Fruit fly (Drosophila melanogaster) whole organism, embryonic: ENCODE measurements around the gene Veneno.

Source experiments
- Ada2b ChIP-seq: fragments of 200-800 bp; sonication (Bioruptor generic); IDR thresholded peaks from 2 replicates; pipeline ENCODE4 v1.3.6; 2022; ENCODE audit warnings: missing biosample characterization, missing genetic modification characterization
- Atf6 ChIP-seq: fragments of 200-800 bp; sonication (Bioruptor generic); IDR thresholded peaks from 2 replicates; pipeline ENCODE4 v1.3.6; 2022; ENCODE audit warnings: missing biosample characterization, missing genetic modification characterization
- Bdp1 ChIP-seq: fragments of 200-800 bp; sonication (Bioruptor generic); optimal IDR thresholded peaks from 3 replicates; lab custom pipeline; 2016; ENCODE audit warnings: missing biosample characterization, missing genetic modification characterization
- Blimp-1 ChIP-seq: fragments of 200-800 bp; sonication (Bioruptor generic); optimal IDR thresholded peaks from 3 replicates; lab custom pipeline; 2018; ENCODE audit warnings: missing biosample characterization, missing genetic modification characterization, mild to moderate bottlenecking, moderate library complexity, missing genetic modification reagents
- Bteb2 ChIP-seq: fragments of 200-800 bp; sonication (Bioruptor generic); optimal IDR thresholded peaks from 2 replicates; lab custom pipeline; 2016; ENCODE audit warnings: missing biosample characterization, missing genetic modification characterization
- CG10366 ChIP-seq: fragments of 200-800 bp; sonication (Bioruptor generic); IDR thresholded peaks from 2 replicates; pipeline ENCODE4 v1.3.6; 2022; ENCODE audit warnings: missing biosample characterization, missing genetic modification characterization
- CG11085 ChIP-seq: fragments of 200-800 bp; sonication (Bioruptor generic); IDR thresholded peaks from 2 replicates; pipeline ENCODE4 v1.3.6; 2022; ENCODE audit warnings: missing biosample characterization, missing genetic modification characterization
- CG11696 ChIP-seq: fragments of 200-800 bp; sonication (Bioruptor generic); IDR thresholded peaks from 2 replicates; pipeline ENCODE4 v1.3.6; 2022; ENCODE audit warnings: missing biosample characterization, missing genetic modification characterization
- CG12104 ChIP-seq: fragments of 200-800 bp; sonication (Bioruptor generic); optimal IDR thresholded peaks from 3 replicates; lab custom pipeline; 2016; ENCODE audit warnings: missing biosample characterization, missing genetic modification characterization
- CG12391 ChIP-seq: fragments of 200-800 bp; sonication (Bioruptor generic); optimal IDR thresholded peaks from 3 replicates; lab custom pipeline; 2018; ENCODE audit warnings: missing biosample characterization, mild to moderate bottlenecking, missing genetic modification characterization, moderate library complexity
- CG13424 ChIP-seq: fragments of 200-800 bp; sonication (Bioruptor generic); optimal IDR thresholded peaks from 2 replicates; lab custom pipeline; 2019; ENCODE audit warnings: missing biosample characterization, mild to moderate bottlenecking, missing genetic modification characterization, moderate library complexity
- CG15011 ChIP-seq: fragments of 200-800 bp; sonication (Bioruptor generic); optimal IDR thresholded peaks from 3 replicates; lab custom pipeline; 2018; ENCODE audit warnings: missing biosample characterization, mild to moderate bottlenecking, missing genetic modification characterization
- CG17568 ChIP-seq: fragments of 200-800 bp; sonication (Bioruptor generic); optimal IDR thresholded peaks from 2 replicates; lab custom pipeline; 2018; ENCODE audit warnings: missing biosample characterization, mild to moderate bottlenecking, missing genetic modification characterization, moderate library complexity
- CG31365 ChIP-seq: fragments of 200-800 bp; sonication (Bioruptor generic); optimal IDR thresholded peaks from 2 replicates; lab custom pipeline; 2018; ENCODE audit warnings: missing biosample characterization, mild to moderate bottlenecking, missing genetic modification characterization
- CG33557 ChIP-seq: fragments of 200-800 bp; sonication (Bioruptor generic); optimal IDR thresholded peaks from 2 replicates; lab custom pipeline; 2019; ENCODE audit warnings: missing biosample characterization, mild to moderate bottlenecking, missing genetic modification characterization, moderate library complexity
- CG34224 ChIP-seq: fragments of 200-800 bp; sonication (Bioruptor generic); IDR thresholded peaks from 3 replicates; pipeline ENCODE4 v1.3.6; 2022; ENCODE audit warnings: missing biosample characterization, missing genetic modification characterization; ENCODE audit not compliant: partially characterized antibody
- CG5953 ChIP-seq: fragments of 200-800 bp; sonication (Bioruptor generic); IDR thresholded peaks from 2 replicates; pipeline ENCODE4 v1.3.6; 2022; ENCODE audit warnings: missing biosample characterization, missing genetic modification characterization
- CG6683 ChIP-seq: fragments of 200-800 bp; sonication (Bioruptor generic); optimal IDR thresholded peaks from 2 replicates; lab custom pipeline; 2017; ENCODE audit warnings: missing biosample characterization, mild to moderate bottlenecking, missing genetic modification characterization, missing genetic modification reagents
- CG6791 ChIP-seq: fragments of 200-800 bp; sonication (Bioruptor generic); IDR thresholded peaks from 3 replicates; pipeline ENCODE4 v1.3.6; 2022; ENCODE audit warnings: missing biosample characterization, missing genetic modification characterization; ENCODE audit not compliant: partially characterized antibody
- CG7987 ChIP-seq: fragments of 200-800 bp; sonication (Bioruptor generic); optimal IDR thresholded peaks from 2 replicates; lab custom pipeline; 2018; ENCODE audit warnings: missing biosample characterization, mild to moderate bottlenecking, missing genetic modification characterization, moderate library complexity
- CG9437 ChIP-seq: fragments of 200-800 bp; sonication (Bioruptor generic); optimal IDR thresholded peaks from 2 replicates; lab custom pipeline; 2018; ENCODE audit warnings: missing biosample characterization, mild to moderate bottlenecking, missing genetic modification characterization
- CHES-1-like ChIP-seq: fragments of 200-800 bp; sonication (Bioruptor generic); optimal IDR thresholded peaks from 2 replicates; lab custom pipeline; 2016; ENCODE audit warnings: missing biosample characterization, missing genetic modification characterization
- Ets97D ChIP-seq: fragments of 200-800 bp; sonication (Bioruptor generic); optimal IDR thresholded peaks from 3 replicates; lab custom pipeline; 2016; ENCODE audit warnings: missing biosample characterization, missing genetic modification characterization
- Fer2 ChIP-seq: fragments of 200-800 bp; sonication (Bioruptor generic); optimal IDR thresholded peaks from 2 replicates; lab custom pipeline; 2018; ENCODE audit warnings: missing biosample characterization, mild to moderate bottlenecking, missing genetic modification characterization, moderate library complexity
- Hsf ChIP-seq: fragments of 200-800 bp; sonication (Bioruptor generic); optimal IDR thresholded peaks from 3 replicates; lab custom pipeline; 2016; ENCODE audit warnings: missing biosample characterization, missing genetic modification characterization
- Mad ChIP-seq: fragments of 200-800 bp; sonication (Bioruptor generic); optimal IDR thresholded peaks from 2 replicates; lab custom pipeline; 2016; ENCODE audit warnings: missing biosample characterization, missing genetic modification characterization
- NC2β ChIP-seq: fragments of 200-800 bp; sonication (Bioruptor generic); optimal IDR thresholded peaks from 2 replicates; lab custom pipeline; 2016; ENCODE audit warnings: missing biosample characterization, missing genetic modification characterization
- Opbp ChIP-seq: fragments of 200-800 bp; sonication (Bioruptor generic); IDR thresholded peaks from 3 replicates; pipeline ENCODE4 v1.3.6; 2022; ENCODE audit warnings: missing biosample characterization, missing genetic modification characterization; ENCODE audit not compliant: partially characterized antibody
- Ptx1 ChIP-seq: fragments of 200-800 bp; sonication (Bioruptor generic); IDR thresholded peaks from 2 replicates; pipeline ENCODE4 v1.3.6; 2022; ENCODE audit warnings: missing biosample characterization, missing genetic modification characterization
- Tbp ChIP-seq: fragments of >200 bp; optimal IDR thresholded peaks from 2 replicates; lab custom pipeline; 2018; ENCODE audit warnings: missing biosample characterization, missing genetic modification characterization
- Trl ChIP-seq, 3 experiments: fragments of >200 bp in 2 of 3; fragments of 200-800 bp in 1 of 3; sonication (Bioruptor generic) in 1 of 3; optimal IDR thresholded peaks; 2 replicates in 1 of 3; 3 replicates in 2 of 3; lab custom pipeline; 2016 to 2017; ENCODE audit warnings: missing biosample characterization in 1 of 3, missing genetic modification characterization in 1 of 3
- abd-A ChIP-seq: fragments of 200-800 bp; sonication (Bioruptor generic); optimal IDR thresholded peaks from 3 replicates; lab custom pipeline; 2019; ENCODE audit warnings: missing biosample characterization, mild to moderate bottlenecking, missing genetic modification characterization, moderate library complexity
- ac ChIP-seq: fragments of 200-800 bp; sonication (Bioruptor generic); optimal IDR thresholded peaks from 3 replicates; lab custom pipeline; 2017; ENCODE audit warnings: missing biosample characterization, mild to moderate bottlenecking, missing genetic modification characterization
- ash1 ChIP-seq: fragments of 200-800 bp; sonication (Bioruptor generic); optimal IDR thresholded peaks from 2 replicates; lab custom pipeline; 2018; ENCODE audit warnings: missing biosample characterization, mild to moderate bottlenecking, missing genetic modification characterization
- bab2 ChIP-seq: fragments of 200-800 bp; sonication (Bioruptor generic); optimal IDR thresholded peaks from 2 replicates; lab custom pipeline; 2016; ENCODE audit warnings: missing biosample characterization, missing genetic modification characterization
- bigmax ChIP-seq: fragments of 200-800 bp; sonication (Bioruptor generic); optimal IDR thresholded peaks from 2 replicates; lab custom pipeline; 2018; ENCODE audit warnings: missing biosample characterization, mild to moderate bottlenecking, missing genetic modification characterization
- cato ChIP-seq: fragments of 200-800 bp; sonication (Bioruptor generic); optimal IDR thresholded peaks from 2 replicates; lab custom pipeline; 2016; ENCODE audit warnings: missing biosample characterization, missing genetic modification characterization, borderline replicate concordance
- crc ChIP-seq: fragments of 200-800 bp; sonication (Bioruptor generic); optimal IDR thresholded peaks from 2 replicates; lab custom pipeline; 2016; ENCODE audit warnings: missing biosample characterization, missing genetic modification characterization
- dm ChIP-seq: fragments of 200-800 bp; sonication (Bioruptor generic); optimal IDR thresholded peaks from 3 replicates; lab custom pipeline; 2016; ENCODE audit warnings: missing biosample characterization, missing genetic modification characterization
- ftz-f1 ChIP-seq: fragments of 200-800 bp; sonication (Bioruptor generic); optimal IDR thresholded peaks from 2 replicates; lab custom pipeline; 2016; ENCODE audit warnings: missing biosample characterization, missing genetic modification characterization
- gt ChIP-seq: fragments of 200-800 bp; sonication (Bioruptor generic); IDR thresholded peaks from 2 replicates; pipeline ENCODE4 v1.3.6; 2022; ENCODE audit warnings: missing biosample characterization, missing genetic modification characterization
- jigr1 ChIP-seq: fragments of 200-800 bp; sonication (Bioruptor generic); IDR thresholded peaks from 3 replicates; pipeline ENCODE4 v1.3.6; 2022; ENCODE audit warnings: missing biosample characterization, missing genetic modification characterization
- ken ChIP-seq: fragments of 200-800 bp; sonication (Bioruptor generic); IDR thresholded peaks from 3 replicates; pipeline ENCODE4 v1.3.6; 2022; ENCODE audit warnings: missing biosample characterization, missing genetic modification characterization
- mirr ChIP-seq: fragments of 200-800 bp; sonication (Bioruptor generic); optimal IDR thresholded peaks from 3 replicates; lab custom pipeline; 2018; ENCODE audit warnings: missing biosample characterization, mild to moderate bottlenecking, missing genetic modification characterization
- oc ChIP-seq: fragments of 200-800 bp; sonication (Bioruptor generic); optimal IDR thresholded peaks from 2 replicates; lab custom pipeline; 2018; ENCODE audit warnings: missing biosample characterization, mild to moderate bottlenecking, missing genetic modification characterization, moderate library complexity
- phol ChIP-seq: fragments of 200-800 bp; sonication (Bioruptor generic); optimal IDR thresholded peaks from 3 replicates; lab custom pipeline; 2018; ENCODE audit warnings: missing biosample characterization, mild to moderate bottlenecking, missing genetic modification characterization, moderate library complexity
- sens ChIP-seq: fragments of 200-800 bp; sonication (Bioruptor generic); peaks from one replicate; lab custom pipeline; 2016; ENCODE audit warnings: missing biosample characterization, missing genetic modification characterization
- seq ChIP-seq: fragments of 200-800 bp; sonication (Bioruptor generic); IDR thresholded peaks from 2 replicates; pipeline ENCODE4 v1.3.6; 2022; ENCODE audit warnings: missing biosample characterization, missing genetic modification characterization
- toy ChIP-seq: fragments of 200-800 bp; sonication (Bioruptor generic); IDR thresholded peaks from 2 replicates; pipeline ENCODE4 v1.3.6; 2022; ENCODE audit warnings: missing biosample characterization, missing genetic modification characterization
- wdn ChIP-seq: fragments of 200-800 bp; sonication (Bioruptor generic); IDR thresholded peaks from 2 replicates; pipeline ENCODE4 v1.3.6; 2022; ENCODE audit warnings: missing biosample characterization, missing genetic modification characterization

The Veneno gene

DNA sequence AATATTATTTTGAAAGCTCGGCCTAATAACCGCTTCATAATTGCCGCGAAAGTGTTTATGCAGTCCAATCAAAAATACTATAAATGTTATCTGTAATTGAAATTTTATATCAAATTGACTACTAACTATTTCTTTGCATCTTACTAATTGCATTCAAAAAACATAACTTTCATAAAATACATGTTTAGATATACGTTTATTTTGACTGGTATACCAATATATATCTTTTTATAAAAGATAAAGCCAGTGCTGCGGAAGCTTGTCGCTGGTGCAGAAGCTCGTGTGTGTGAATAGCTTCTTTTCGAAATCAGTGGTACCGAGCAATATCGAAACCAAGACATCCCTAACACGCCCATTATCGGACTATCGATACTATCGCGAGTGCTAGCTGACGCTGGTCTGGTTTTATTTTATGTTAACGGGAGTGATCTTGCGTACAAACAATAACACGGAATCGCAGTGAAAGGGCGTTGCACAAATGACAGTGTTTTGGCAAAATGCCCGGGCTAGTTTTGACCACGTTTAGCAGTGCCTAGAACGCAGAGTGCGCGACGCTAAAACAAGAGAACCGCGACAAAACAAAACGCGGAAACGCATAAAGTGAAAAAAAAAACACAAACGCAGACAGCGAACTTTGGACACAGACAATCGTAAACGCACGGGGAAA is 12.8 kb downstream of the Veneno start, which contains the start of gene Atg13 (continued):
- TF ChIP-seq CG34224 (peak; percentile 68), Hsf (peak; percentile 31), cato (no peak), CG5953 (GFP tag; lab: Robert Waterston, UW) (no peak), phol (peak; percentile 54), Bteb2 (GFP tag; lab: Kevin White, UChicago) (no peak), NC2β (no peak), CG10366 (GFP tag; lab: Robert Waterston, UW) (no peak), CG6683 (no peak), oc (tag; lab: Kevin White, UChicago) (no peak), toy (GFP tag; lab: Robert Waterston, UW) (no peak), CG15011 (GFP tag; lab: Kevin White, UChicago) (no peak), CG6791 (GFP tag; lab: Robert Waterston, UW) (peak; percentile 91), Tbp (GFP tag; lab: Kevin White, UChicago) (no peak), bigmax (no peak), CHES-1-like (no peak), Bdp1 (GFP tag; lab: Kevin White, UChicago) (no peak), CG9437 (GFP tag; lab: Kevin White, UChicago) (peak; percentile 96), CG11085 (GFP tag; lab: Robert Waterston, UW) (no peak), Blimp-1 (GFP tag; lab: Kevin White, UChicago) (peak; percentile 2), CG33557 (no peak), ftz-f1 (GFP tag; lab: Kevin White, UChicago) (no peak), wdn (GFP tag; lab: Robert Waterston, UW) (no peak), ash1 (GFP tag; lab: Kevin White, UChicago) (no peak), CG13424 (tag; lab: Kevin White, UChicago) (peak; percentile 19), dm (GFP tag; lab: Kevin White, UChicago) (no peak), jigr1 (GFP tag; lab: Robert Waterston, UW) (no peak), bab2 (GFP tag; lab: Kevin White, UChicago) (peak; percentile 2), gt (GFP tag; lab: Robert Waterston, UW) (no peak), CG12391 (tag; lab: Kevin White, UChicago) (peak; percentile 52), mirr (GFP tag; lab: Kevin White, UChicago) (no peak), Ptx1 (GFP tag; lab: Robert Waterston, UW) (peak; percentile 34; the same call in 1 of the 2 replicates), CG31365 (no peak), Trl (optimal IDR thresholded peaks at IDR 0.05; lab: Kevin White, UChicago) (no peak), Trl (GFP tag; optimal IDR thresholded peaks at IDR 0.05; lab: Kevin White, UChicago) (no peak), CG11696 (GFP tag; lab: Robert Waterston, UW) (no peak), CG7987 (no peak), ken (GFP tag; lab: Robert Waterston, UW) (no peak), Atf6 (GFP tag; lab: Robert Waterston, UW) (no peak), Mad (GFP tag; lab: Kevin White, UChicago) (peak; percentile 30), Ada2b (GFP tag; lab: Robert Waterston, UW) (no peak), Ets97D (peak; percentile 44), sens (GFP tag; lab: Kevin White, UChicago) (peak; percentile 61), Opbp (peak; percentile 85), CG17568 (GFP tag; lab: Kevin White, UChicago) (no peak), ac (GFP tag; lab: Kevin White, UChicago) (no peak), Fer2 (tag; lab: Kevin White, UChicago) (no peak), seq (GFP tag; lab: Robert Waterston, UW) (no peak), abd-A (tag; lab: Kevin White, UChicago) (no peak), crc (GFP tag; lab: Kevin White, UChicago) (no peak), CG12104 (GFP tag; lab: Kevin White, UChicago) (peak; percentile 11)
